Worm (Caenorhabditis elegans) whole organism, L1 larva: ENCODE results near the gene gas-1.

Experiments
- alr-1 ChIP-seq: fragments of 200-800 bp; sonication (Bioruptor generic); optimal IDR thresholded peaks from 2 replicates; lab custom pipeline; 2018; ENCODE audit warnings: borderline replicate concordance, mild to moderate bottlenecking, missing genetic modification characterization, missing compliant biosample characterization
- egl-27 ChIP-seq, 2 experiments: fragments of 150-350 bp in 1 of 2; sonication (generic microtip); optimal IDR thresholded peaks; 3 replicates each; lab custom pipeline; 2017 to 2018; ENCODE audit warnings: missing biosample characterization in 2 of 2, missing genetic modification characterization in 2 of 2, missing genetic modification reagents in 2 of 2
- tbx-2 ChIP-seq: sonication (generic microtip); optimal IDR thresholded peaks from 2 replicates; lab custom pipeline; 2016; ENCODE audit warnings: missing genetic modification characterization, missing compliant biosample characterization

DNA sequence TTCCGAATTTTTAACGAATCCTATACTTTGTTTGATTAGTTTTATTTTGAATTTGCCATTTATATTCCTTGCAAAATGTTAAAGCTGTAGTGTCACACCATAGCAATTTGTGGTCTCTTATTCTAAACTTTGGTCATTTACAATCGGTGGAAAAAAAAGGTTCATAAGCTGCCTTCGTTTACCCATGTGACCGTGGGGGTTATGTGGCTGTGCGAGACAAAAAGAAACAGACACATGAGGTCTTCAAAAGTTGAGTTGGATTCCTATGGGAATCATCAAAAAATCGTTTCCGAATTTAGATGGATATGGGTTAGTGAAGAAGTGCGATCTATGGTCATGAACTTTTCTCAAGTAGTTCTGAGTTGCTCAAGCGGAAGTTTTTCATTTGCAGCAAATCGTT is 25.9 kb downstream of the gas-1 start:
- TF ChIP-seq tbx-2 = peak; percentile 11
- TF ChIP-seq alr-1 (tag; lab: Kevin White, UChicago) = no peak
- TF ChIP-seq egl-27 (tag; optimal IDR thresholded peaks at IDR 0.05; lab: Kevin White, UChicago) = no peak
